Fruit fly (Drosophila melanogaster) whole organism, embryonic: Measurements from ENCODE around the gene Oamb.

ENCODE experiments used
- Abd-B ChIP-seq: fragments of 200-800 bp; sonication (Bioruptor generic); optimal IDR thresholded peaks from 2 replicates; lab custom pipeline; 2018; ENCODE audit warnings: missing biosample characterization, mild to moderate bottlenecking, missing genetic modification characterization, moderate library complexity
- Awh ChIP-seq: fragments of 200-800 bp; sonication (Bioruptor generic); IDR thresholded peaks from 2 replicates; pipeline ENCODE4, ENCODE4 v1.3.6; 2022; ENCODE audit warnings: missing biosample characterization, missing genetic modification characterization
- Bdp1 ChIP-seq: fragments of 200-800 bp; sonication (Bioruptor generic); optimal IDR thresholded peaks from 3 replicates; lab custom pipeline; 2016; ENCODE audit warnings: missing biosample characterization, missing genetic modification characterization
- CG11560 ChIP-seq: fragments of 200-800 bp; sonication (Bioruptor generic); IDR thresholded peaks from 3 replicates; pipeline ENCODE4 v1.3.6; 2022; ENCODE audit warnings: missing biosample characterization, missing genetic modification characterization
- CG13894 ChIP-seq: fragments of 200-800 bp; sonication (Bioruptor generic); optimal IDR thresholded peaks from 3 replicates; lab custom pipeline; 2018; ENCODE audit warnings: missing biosample characterization, mild to moderate bottlenecking, missing genetic modification characterization, moderate library complexity
- CG14710 ChIP-seq: fragments of 200-800 bp; sonication (Bioruptor generic); optimal IDR thresholded peaks from 3 replicates; lab custom pipeline; 2019; ENCODE audit warnings: missing biosample characterization, mild to moderate bottlenecking, missing genetic modification characterization, moderate library complexity
- CG15011 ChIP-seq: fragments of 200-800 bp; sonication (Bioruptor generic); optimal IDR thresholded peaks from 3 replicates; lab custom pipeline; 2018; ENCODE audit warnings: missing biosample characterization, mild to moderate bottlenecking, missing genetic modification characterization
- CG16815 ChIP-seq: fragments of 200-800 bp; sonication (Bioruptor generic); optimal IDR thresholded peaks from 3 replicates; lab custom pipeline; 2017; ENCODE audit warnings: missing biosample characterization, mild to moderate bottlenecking, missing genetic modification characterization
- CG18619 ChIP-seq: fragments of 200-800 bp; sonication (Bioruptor generic); optimal IDR thresholded peaks from 3 replicates; lab custom pipeline; 2017; ENCODE audit warnings: missing biosample characterization, mild to moderate bottlenecking, missing genetic modification characterization
- CG2116 ChIP-seq: fragments of 200-800 bp; sonication (Bioruptor generic); optimal IDR thresholded peaks from 3 replicates; lab custom pipeline; 2018; ENCODE audit warnings: missing biosample characterization, mild to moderate bottlenecking, missing genetic modification characterization
- CG2202 ChIP-seq: fragments of 200-800 bp; sonication (Bioruptor generic); optimal IDR thresholded peaks from 2 replicates; lab custom pipeline; 2018; ENCODE audit warnings: missing biosample characterization, mild to moderate bottlenecking, missing genetic modification characterization
- CG2875 ChIP-seq: fragments of 200-800 bp; sonication (Bioruptor generic); optimal IDR thresholded peaks from 2 replicates; lab custom pipeline; 2017; ENCODE audit warnings: missing biosample characterization, mild to moderate bottlenecking, missing genetic modification characterization, missing genetic modification reagents
- CG30403 ChIP-seq: fragments of 200-800 bp; sonication (Bioruptor generic); optimal IDR thresholded peaks from 3 replicates; lab custom pipeline; 2016; ENCODE audit warnings: missing biosample characterization, missing genetic modification characterization
- CG32532 ChIP-seq: fragments of 200-800 bp; sonication (Bioruptor generic); IDR thresholded peaks from 2 replicates; pipeline ENCODE4 v1.3.6; 2022; ENCODE audit warnings: missing biosample characterization, missing genetic modification characterization
- CG3838 ChIP-seq: fragments of 200-800 bp; sonication (Bioruptor generic); optimal IDR thresholded peaks from 3 replicates; lab custom pipeline; 2016; ENCODE audit warnings: missing biosample characterization, missing genetic modification characterization
- CG4707 ChIP-seq: fragments of 200-800 bp; sonication (Bioruptor generic); optimal IDR thresholded peaks from 2 replicates; lab custom pipeline; 2018; ENCODE audit warnings: missing biosample characterization, mild to moderate bottlenecking, missing genetic modification characterization, moderate library complexity
- CG7372 ChIP-seq: fragments of 200-800 bp; sonication (Bioruptor generic); IDR thresholded peaks from 2 replicates; pipeline ENCODE4 v1.3.6; 2022; ENCODE audit warnings: missing biosample characterization, missing genetic modification characterization
- CG8359 ChIP-seq: fragments of 200-800 bp; sonication (Bioruptor generic); optimal IDR thresholded peaks from 2 replicates; lab custom pipeline; 2017; ENCODE audit warnings: missing biosample characterization, mild to moderate bottlenecking, missing genetic modification characterization, borderline replicate concordance
- CG9727 ChIP-seq: fragments of 200-800 bp; sonication (Bioruptor generic); optimal IDR thresholded peaks from 3 replicates; lab custom pipeline; 2017; ENCODE audit warnings: missing biosample characterization, mild to moderate bottlenecking, missing genetic modification characterization
- CTCF ChIP-seq: fragments of 200-800 bp; sonication (Bioruptor generic); optimal IDR thresholded peaks from 2 replicates; lab custom pipeline; 2017; ENCODE audit warnings: missing biosample characterization, mild to moderate bottlenecking, missing genetic modification characterization, moderate library complexity
- Camta ChIP-seq: fragments of 200-800 bp; sonication (Bioruptor generic); optimal IDR thresholded peaks from 2 replicates; lab custom pipeline; 2016; ENCODE audit warnings: missing biosample characterization, missing genetic modification characterization
- D ChIP-seq, 2 experiments: fragments of 200-800 bp in 1 of 2; fragments of >200 bp in 1 of 2; sonication (Bioruptor generic) in 1 of 2; optimal IDR thresholded peaks; 2 replicates in 1 of 2; 3 replicates in 1 of 2; lab custom pipeline; 2017; ENCODE audit warnings: mild to moderate bottlenecking in 1 of 2, missing biosample characterization in 1 of 2, missing genetic modification characterization in 1 of 2, missing genetic modification reagents in 1 of 2
- Dek ChIP-seq: fragments of 200-800 bp; sonication (Bioruptor generic); optimal IDR thresholded peaks from 3 replicates; lab custom pipeline; 2019; ENCODE audit warnings: missing biosample characterization, mild to moderate bottlenecking, missing genetic modification characterization, moderate library complexity
- Doc2 ChIP-seq: fragments of 200-800 bp; sonication (Bioruptor generic); IDR thresholded peaks from 2 replicates; pipeline ENCODE4 v1.3.6; 2022; ENCODE audit warnings: missing biosample characterization, missing genetic modification characterization
- Fer3 ChIP-seq: fragments of 200-800 bp; sonication (Bioruptor generic); optimal IDR thresholded peaks from 2 replicates; lab custom pipeline; 2018; ENCODE audit warnings: missing biosample characterization, mild to moderate bottlenecking, missing genetic modification characterization, moderate library complexity
- HHEX ChIP-seq: fragments of 200-800 bp; sonication (Bioruptor generic); optimal IDR thresholded peaks from 3 replicates; lab custom pipeline; 2017; ENCODE audit warnings: missing biosample characterization, mild to moderate bottlenecking, missing genetic modification characterization, missing genetic modification reagents
- Hey ChIP-seq: fragments of 200-800 bp; sonication (Bioruptor generic); optimal IDR thresholded peaks from 3 replicates; lab custom pipeline; 2018; ENCODE audit warnings: missing biosample characterization, mild to moderate bottlenecking, missing genetic modification characterization
- Mes4 ChIP-seq: fragments of 200-800 bp; sonication (Bioruptor generic); optimal IDR thresholded peaks from 2 replicates; lab custom pipeline; 2016; ENCODE audit warnings: missing biosample characterization, missing genetic modification characterization
- Sin3A ChIP-seq: fragments of >200 bp; optimal IDR thresholded peaks from 2 replicates; lab custom pipeline; 2018
- Taf1 ChIP-seq: fragments of 200-800 bp; sonication (Bioruptor generic); IDR thresholded peaks from 2 replicates; pipeline ENCODE4 v1.3.6; 2022; ENCODE audit warnings: missing biosample characterization, missing genetic modification characterization
- Tbp ChIP-seq: fragments of >200 bp; optimal IDR thresholded peaks from 2 replicates; lab custom pipeline; 2018; ENCODE audit warnings: missing biosample characterization, missing genetic modification characterization
- Trl ChIP-seq, 3 experiments: fragments of >200 bp in 2 of 3; fragments of 200-800 bp in 1 of 3; sonication (Bioruptor generic) in 1 of 3; optimal IDR thresholded peaks; 2 replicates in 1 of 3; 3 replicates in 2 of 3; lab custom pipeline; 2016 to 2017; ENCODE audit warnings: missing biosample characterization in 1 of 3, missing genetic modification characterization in 1 of 3
- Xrp1 ChIP-seq: fragments of 200-800 bp; sonication (Bioruptor generic); IDR thresholded peaks from 2 replicates; pipeline ENCODE4 v1.3.6; 2022; ENCODE audit warnings: missing biosample characterization, missing genetic modification characterization
- chinmo ChIP-seq: fragments of 200-800 bp; sonication (Bioruptor generic); IDR thresholded peaks from 4 replicates; pipeline ENCODE4 v1.3.6; 2022; ENCODE audit warnings: missing biosample characterization, missing genetic modification characterization; ENCODE audit not compliant: partially characterized antibody
- chm ChIP-seq: fragments of 200-800 bp; sonication (Bioruptor generic); IDR thresholded peaks from 2 replicates; pipeline ENCODE4 v1.3.6; 2022; ENCODE audit warnings: missing biosample characterization, missing genetic modification characterization
- chn ChIP-seq: fragments of 200-800 bp; sonication (Bioruptor generic); optimal IDR thresholded peaks from 2 replicates; lab custom pipeline; 2016; ENCODE audit warnings: missing biosample characterization, missing genetic modification characterization
- corto ChIP-seq: fragments of 200-800 bp; sonication (Bioruptor generic); optimal IDR thresholded peaks from 2 replicates; lab custom pipeline; 2016; ENCODE audit warnings: missing biosample characterization, mild to moderate bottlenecking, missing genetic modification characterization, moderate library complexity
- croc ChIP-seq: fragments of 200-800 bp; sonication (Bioruptor generic); conservative IDR thresholded peaks from 3 replicates; pipeline ENCODE4 v1.3.6; 2022; ENCODE audit warnings: missing biosample characterization, missing genetic modification characterization
- crol ChIP-seq: fragments of 200-800 bp; sonication (Bioruptor generic); IDR thresholded peaks from 2 replicates; pipeline ENCODE4 v1.3.6; 2022; ENCODE audit warnings: missing biosample characterization, missing genetic modification characterization
- dan ChIP-seq: fragments of 200-800 bp; sonication (Bioruptor generic); IDR thresholded peaks from 2 replicates; pipeline ENCODE4 v1.3.6; 2022; ENCODE audit warnings: missing biosample characterization, missing genetic modification characterization
- dimm ChIP-seq: fragments of 200-800 bp; sonication (Bioruptor generic); IDR thresholded peaks from 2 replicates; pipeline ENCODE4 v1.3.6; 2022; ENCODE audit warnings: missing biosample characterization, missing genetic modification characterization
- exex ChIP-seq: fragments of 200-800 bp; sonication (Bioruptor generic); optimal IDR thresholded peaks from 4 replicates; lab custom pipeline; 2018; ENCODE audit warnings: missing biosample characterization, mild to moderate bottlenecking, missing genetic modification characterization, moderate library complexity
- fru ChIP-seq: fragments of >200 bp; optimal IDR thresholded peaks from 2 replicates; lab custom pipeline; 2017
- her ChIP-seq: fragments of 200-800 bp; sonication (Bioruptor generic); optimal IDR thresholded peaks from 2 replicates; lab custom pipeline; 2016; ENCODE audit warnings: missing biosample characterization, missing genetic modification characterization
- klu ChIP-seq: fragments of 200-800 bp; sonication (Bioruptor generic); IDR thresholded peaks from 2 replicates; pipeline ENCODE4 v1.3.6; 2022; ENCODE audit warnings: missing biosample characterization, missing genetic modification characterization
- luna ChIP-seq: fragments of 200-800 bp; sonication (Bioruptor generic); optimal IDR thresholded peaks from 2 replicates; lab custom pipeline; 2016; ENCODE audit warnings: missing biosample characterization, missing genetic modification characterization
- nau ChIP-seq: fragments of 200-800 bp; sonication (Bioruptor generic); optimal IDR thresholded peaks from 3 replicates; lab custom pipeline; 2017; ENCODE audit warnings: missing biosample characterization, mild to moderate bottlenecking, missing genetic modification characterization, missing genetic modification reagents
- onecut ChIP-seq: fragments of 200-800 bp; sonication (Bioruptor generic); IDR thresholded peaks from 2 replicates; pipeline ENCODE4 v1.3.6; 2022; ENCODE audit warnings: missing biosample characterization, missing genetic modification characterization
- sens-2 ChIP-seq: fragments of 200-800 bp; sonication (Bioruptor generic); IDR thresholded peaks from 2 replicates; pipeline ENCODE4 v1.3.6; 2022; ENCODE audit warnings: missing biosample characterization, missing genetic modification characterization
- slp2 ChIP-seq: fragments of 200-800 bp; sonication (Bioruptor generic); optimal IDR thresholded peaks from 2 replicates; lab custom pipeline; 2016; ENCODE audit warnings: missing biosample characterization, missing genetic modification characterization
- vvl ChIP-seq: fragments of 200-800 bp; sonication (Bioruptor generic); IDR thresholded peaks from 2 replicates; pipeline ENCODE4 v1.3.6; 2022; ENCODE audit warnings: missing biosample characterization, missing genetic modification characterization
- zfh2 ChIP-seq: fragments of 200-800 bp; sonication (Bioruptor generic); optimal IDR thresholded peaks from 2 replicates; lab custom pipeline; 2016; ENCODE audit warnings: missing biosample characterization, missing genetic modification characterization

The Oamb gene

dm6 chr3R:20762175-20762795 lies 47.9 kb upstream of the Oamb start, which contains the start of gene CG31195 (continued):
- TF ChIP-seq CG2202 (tag; lab: Kevin White, UChicago): no peak
- no peak for TF ChIP-seq exex (tag; lab: Kevin White, UChicago)
- TF ChIP-seq CG32532 (GFP tag; lab: Robert Waterston, UW): no peak
- no peak for TF ChIP-seq CG3838
- TF ChIP-seq CG2875: no peak
- TF ChIP-seq fru (lab: Kevin White, UChicago): no peak
- TF ChIP-seq CG15011 (GFP tag; lab: Kevin White, UChicago): no peak
- TF ChIP-seq dimm (GFP tag; lab: Robert Waterston, UW): no peak
- TF ChIP-seq CG9727: peak; percentile 20
- no peak for TF ChIP-seq Xrp1
- TF ChIP-seq Bdp1 (GFP tag; lab: Kevin White, UChicago): no peak
- no peak for TF ChIP-seq Tbp
- TF ChIP-seq D (optimal IDR thresholded peaks at IDR 0.05; lab: Kevin White, UChicago): no peak
- TF ChIP-seq D (GFP tag; optimal IDR thresholded peaks at IDR 0.05; lab: Kevin White, UChicago): no peak
- no peak for TF ChIP-seq her
- no peak for TF ChIP-seq zfh2
- TF ChIP-seq Sin3A (lab: Kevin White, UChicago): no peak
- TF ChIP-seq Trl (optimal IDR thresholded peaks at IDR 0.05; lab: Kevin White, UChicago): no peak
- no peak for TF ChIP-seq Trl (GFP tag; optimal IDR thresholded peaks at IDR 0.05; lab: Kevin White, UChicago)
- TF ChIP-seq Abd-B: peak; percentile 32
- TF ChIP-seq CG14710 (tag; lab: Kevin White, UChicago): peak; percentile 61
- no peak for TF ChIP-seq nau (GFP tag; lab: Kevin White, UChicago)
- TF ChIP-seq klu (GFP tag; lab: Robert Waterston, UW): no peak
- no peak for TF ChIP-seq corto (GFP tag; lab: Kevin White, UChicago)
- TF ChIP-seq Mes4: no peak
- TF ChIP-seq Dek (tag; lab: Kevin White, UChicago): no peak
- TF ChIP-seq CG4707: no peak
- no peak for TF ChIP-seq CG11560 (tag; lab: Robert Waterston, UW)
- TF ChIP-seq slp2 (GFP tag; lab: Kevin White, UChicago): no peak
- no peak for TF ChIP-seq CG7372 (GFP tag; lab: Robert Waterston, UW)
- no peak for TF ChIP-seq CTCF
- TF ChIP-seq CG8359 (GFP tag; lab: Kevin White, UChicago): no peak
- no peak for TF ChIP-seq Doc2 (GFP tag; lab: Robert Waterston, UW)
- TF ChIP-seq crol (GFP tag; lab: Robert Waterston, UW): no peak
- no peak for TF ChIP-seq CG16815
- TF ChIP-seq dan (GFP tag; lab: Robert Waterston, UW): no peak
- no peak for TF ChIP-seq chn (GFP tag; lab: Kevin White, UChicago)
- no peak for TF ChIP-seq onecut (GFP tag; lab: Robert Waterston, UW)
- no peak for TF ChIP-seq Taf1 (GFP tag; lab: Robert Waterston, UW)
- peak; percentile 44 for TF ChIP-seq CG30403 (GFP tag; lab: Kevin White, UChicago)
- TF ChIP-seq CG2116 (GFP tag; lab: Kevin White, UChicago): peak; percentile 83
- no peak for TF ChIP-seq chm
- no peak for TF ChIP-seq Camta (GFP tag; lab: Kevin White, UChicago)
- TF ChIP-seq sens-2 (GFP tag; lab: Robert Waterston, UW): no peak
- no peak for TF ChIP-seq CG13894 (tag; lab: Kevin White, UChicago)
- TF ChIP-seq chinmo (GFP tag; lab: Robert Waterston, UW): peak; percentile 63; the same call in 1 of the 4 replicates
- TF ChIP-seq Awh (GFP tag; lab: Robert Waterston, UW): no peak
- no peak for TF ChIP-seq vvl
- TF ChIP-seq croc (GFP tag; lab: Robert Waterston, UW): no peak
- TF ChIP-seq HHEX (GFP tag; lab: Kevin White, UChicago): no peak
- TF ChIP-seq CG18619 (GFP tag; lab: Kevin White, UChicago): no peak
- TF ChIP-seq luna (GFP tag; lab: Kevin White, UChicago): no peak
- TF ChIP-seq Hey (tag; lab: Kevin White, UChicago): no peak
- TF ChIP-seq Fer3 (tag; lab: Kevin White, UChicago): no peak
